Worm (Caenorhabditis elegans): ENCODE data around the gene vrp-1.

- TF ChIP-seq lsy-2 (tag; optimal IDR thresholded peaks at IDR 0.05) (no peak), ZK546.5 (tag; optimal IDR thresholded peaks at IDR 0.05) (no peak), dmd-4 (tag; optimal IDR thresholded peaks at IDR 0.05) (no peak), ama-1 (optimal IDR thresholded peaks at IDR 0.05) (no peak), mdl-1 (tag; optimal IDR thresholded peaks at IDR 0.05) (no peak), Y55F3AM.14 (GFP tag; optimal IDR thresholded peaks at IDR 0.05) (no peak), elt-3 (tag; optimal IDR thresholded peaks at IDR 0.05) (no peak), lin-39 (tag; optimal IDR thresholded peaks at IDR 0.05) (no peak), nhr-12 (tag; optimal IDR thresholded peaks at IDR 0.05) (no peak), nhr-25 (tag; optimal IDR thresholded peaks at IDR 0.05) (no peak), nhr-11 (tag; optimal IDR thresholded peaks at IDR 0.05) (no peak), nhr-77 (tag; optimal IDR thresholded peaks at IDR 0.05) (no peak), ceh-82 (tag; optimal IDR thresholded peaks at IDR 0.05) (no peak)
Measured at ce11 chrIV:2978384-2978783, 34.0 kb upstream of the vrp-1 start, which contains the start of gene lad-2.

Data from whole organism, L2 larva.